Worm (Caenorhabditis elegans) whole organism, L2 larva: ENCODE results near the gene mrps-18C.

Experiments used
- C34F6.9 ChIP-seq: fragments of 150-350 bp; optimal IDR thresholded peaks from 2 replicates; lab custom pipeline; 2014; ENCODE audit warnings: missing biosample characterization, missing genetic modification characterization
- F13H6.1 ChIP-seq: sonication (generic microtip); optimal IDR thresholded peaks from 2 replicates; lab custom pipeline; 2016; ENCODE audit warnings: missing genetic modification characterization, missing compliant biosample characterization
- R02D3.7 ChIP-seq: fragments of 150-350 bp; optimal IDR thresholded peaks from 2 replicates; lab custom pipeline; 2014; ENCODE audit warnings: missing biosample characterization, missing genetic modification characterization
- Y55F3AM.14 ChIP-seq: fragments of 200-800 bp; sonication (Bioruptor generic); optimal IDR thresholded peaks from 2 replicates; lab custom pipeline; 2018; ENCODE audit warnings: mild to moderate bottlenecking, missing genetic modification characterization, missing compliant biosample characterization
- ZK546.5 ChIP-seq: sonication (generic microtip); optimal IDR thresholded peaks from 2 replicates; lab custom pipeline; 2017; ENCODE audit warnings: missing biosample characterization, missing genetic modification characterization
- alr-1 ChIP-seq: fragments of 150-350 bp; optimal IDR thresholded peaks from 2 replicates; lab custom pipeline; 2014; ENCODE audit warnings: missing biosample characterization, missing genetic modification characterization
- aly-2 ChIP-seq: fragments of 150-350 bp; optimal IDR thresholded peaks from 2 replicates; lab custom pipeline; 2014; ENCODE audit warnings: missing biosample characterization, missing genetic modification characterization
- ama-1 ChIP-seq: fragments of 150-350 bp; optimal IDR thresholded peaks from 2 replicates; lab custom pipeline; 2018; ENCODE audit warnings: inconsistent platforms
- blmp-1 ChIP-seq: sonication (generic microtip); optimal IDR thresholded peaks from 2 replicates; lab custom pipeline; 2017; ENCODE audit warnings: missing genetic modification characterization, mild to moderate bottlenecking, missing compliant biosample characterization, antibody characterized with exemption, moderate library complexity; ENCODE audit not compliant: insufficient read depth
- ceh-16 ChIP-seq: fragments of 150-350 bp; optimal IDR thresholded peaks from 2 replicates; lab custom pipeline; 2014; ENCODE audit warnings: missing biosample characterization, missing genetic modification characterization
- dmd-4 ChIP-seq: sonication (generic microtip); optimal IDR thresholded peaks from 2 replicates; lab custom pipeline; 2017; ENCODE audit warnings: missing biosample characterization, missing genetic modification characterization
- elt-1 ChIP-seq: fragments of 150-350 bp; optimal IDR thresholded peaks from 2 replicates; lab custom pipeline; 2014; ENCODE audit warnings: missing biosample characterization, missing genetic modification characterization
- fos-1 ChIP-seq: fragments of 150-350 bp; optimal IDR thresholded peaks from 2 replicates; lab custom pipeline; 2014; ENCODE audit warnings: missing biosample characterization, missing genetic modification characterization
- gmeb-1 ChIP-seq: fragments of 150-350 bp; optimal IDR thresholded peaks from 2 replicates; lab custom pipeline; 2014; ENCODE audit warnings: missing biosample characterization, missing genetic modification characterization
- lin-11 ChIP-seq: fragments of 150-350 bp; sonication (generic microtip); optimal IDR thresholded peaks from 2 replicates; lab custom pipeline; 2014; ENCODE audit warnings: missing biosample characterization, missing genetic modification characterization, inconsistent platforms, mixed read lengths
- lin-13 ChIP-seq: fragments of 150-350 bp; optimal IDR thresholded peaks from 2 replicates; lab custom pipeline; 2014; ENCODE audit warnings: missing biosample characterization, missing genetic modification reagents, missing genetic modification characterization
- lin-39 ChIP-seq: fragments of 150-350 bp; optimal IDR thresholded peaks from 2 replicates; lab custom pipeline; 2014; ENCODE audit warnings: missing biosample characterization, missing genetic modification reagents, missing genetic modification characterization
- lsy-2 ChIP-seq, 2 experiments: fragments of 150-350 bp in 1 of 2; sonication (generic microtip) in 1 of 2; optimal IDR thresholded peaks; 2 replicates each; lab custom pipeline; 2014 to 2017; ENCODE audit warnings: missing biosample characterization in 2 of 2, missing genetic modification characterization in 2 of 2
- mab-5 ChIP-seq: fragments of 150-350 bp; optimal IDR thresholded peaks from 2 replicates; lab custom pipeline; 2014; ENCODE audit warnings: missing biosample characterization, missing genetic modification characterization
- mbf-1 ChIP-seq: sonication (generic microtip); optimal IDR thresholded peaks from 2 replicates; lab custom pipeline; 2017; ENCODE audit warnings: missing biosample characterization, missing genetic modification characterization
- mdl-1 ChIP-seq, 2 experiments: fragments of 150-350 bp in 1 of 2; sonication (generic microtip) in 1 of 2; optimal IDR thresholded peaks; 2 replicates each; lab custom pipeline; 2017; ENCODE audit warnings: missing biosample characterization in 2 of 2, missing genetic modification characterization in 2 of 2
- nhr-10 ChIP-seq: sonication (generic microtip); optimal IDR thresholded peaks from 2 replicates; lab custom pipeline; 2017; ENCODE audit warnings: missing biosample characterization, missing genetic modification characterization
- nhr-12 ChIP-seq: fragments of 150-350 bp; optimal IDR thresholded peaks from 2 replicates; lab custom pipeline; 2014; ENCODE audit warnings: missing biosample characterization, missing genetic modification characterization
- nhr-237 ChIP-seq: fragments of 150-350 bp; optimal IDR thresholded peaks from 2 replicates; lab custom pipeline; 2014; ENCODE audit warnings: missing biosample characterization, missing genetic modification characterization
- nhr-25 ChIP-seq: fragments of 150-350 bp; sonication (generic microtip); optimal IDR thresholded peaks from 3 replicates; lab custom pipeline; 2014; ENCODE audit warnings: missing biosample characterization, missing genetic modification characterization
- nhr-6 ChIP-seq: fragments of 150-350 bp; optimal IDR thresholded peaks from 2 replicates; lab custom pipeline; 2014; ENCODE audit warnings: missing biosample characterization, missing genetic modification characterization
- peb-1 ChIP-seq: fragments of 150-350 bp; optimal IDR thresholded peaks from 2 replicates; lab custom pipeline; 2014; ENCODE audit warnings: missing biosample characterization, missing genetic modification characterization
- sem-4 ChIP-seq: fragments of 150-350 bp; optimal IDR thresholded peaks from 2 replicates; lab custom pipeline; 2014; ENCODE audit warnings: missing biosample characterization, missing genetic modification reagents, missing genetic modification characterization
- skn-1 ChIP-seq: sonication (generic microtip); optimal IDR thresholded peaks from 2 replicates; lab custom pipeline; 2017; ENCODE audit warnings: missing biosample characterization, missing genetic modification characterization
- sma-3 ChIP-seq: sonication (generic microtip); optimal IDR thresholded peaks from 2 replicates; lab custom pipeline; 2016; ENCODE audit warnings: missing genetic modification reagents, missing genetic modification characterization, missing compliant biosample characterization
- sma-9 ChIP-seq, 2 experiments: fragments of 150-350 bp in 1 of 2; sonication (generic microtip) in 1 of 2; optimal IDR thresholded peaks; 2 replicates each; lab custom pipeline; 2014 to 2016; ENCODE audit warnings: missing genetic modification characterization in 2 of 2, mild to moderate bottlenecking in 1 of 2, missing biosample characterization in 1 of 2, missing compliant biosample characterization in 1 of 2, missing genetic modification reagents in 1 of 2, moderate library complexity in 1 of 2
- snpc-4 ChIP-seq: fragments of 150-350 bp; optimal IDR thresholded peaks from 2 replicates; lab custom pipeline; 2014; ENCODE audit warnings: missing biosample characterization, missing genetic modification characterization
- unc-39 ChIP-seq: fragments of 150-350 bp; optimal IDR thresholded peaks from 2 replicates; lab custom pipeline; 2014; ENCODE audit warnings: missing biosample characterization, missing genetic modification characterization
- unc-55 ChIP-seq: fragments of 150-350 bp; sonication (generic microtip); optimal IDR thresholded peaks from 3 replicates; lab custom pipeline; 2014; ENCODE audit warnings: missing biosample characterization, missing genetic modification reagents, missing genetic modification characterization
- unc-62 ChIP-seq: fragments of 150-350 bp; optimal IDR thresholded peaks from 2 replicates; lab custom pipeline; 2014; ENCODE audit warnings: missing biosample characterization, missing genetic modification reagents, missing genetic modification characterization
- ztf-1 ChIP-seq: fragments of 200-800 bp; sonication (Bioruptor generic); conservative IDR thresholded peaks from 2 replicates; pipeline ENCODE4 v1.3.6; 2022; ENCODE audit warnings: missing genetic modification characterization, missing compliant biosample characterization
- ztf-11 ChIP-seq: sonication (generic microtip); optimal IDR thresholded peaks from 2 replicates; lab custom pipeline; 2017; ENCODE audit warnings: missing biosample characterization, missing genetic modification characterization
- ztf-4 ChIP-seq: fragments of 150-350 bp; optimal IDR thresholded peaks from 2 replicates; lab custom pipeline; 2014; ENCODE audit warnings: missing biosample characterization, missing genetic modification characterization

Gene mrps-18C

ce11 chrIII:4906896-4907295, 28.5 kb upstream of the mrps-18C start, which contains the start of gene rom-1:
Gene rom-1 (plus strand): TSS chrIII:4907196.
- no peak for TF ChIP-seq lsy-2 (tag; optimal IDR thresholded peaks at IDR 0.05; lab: Kevin White, UChicago)
- TF ChIP-seq elt-1 (tag; lab: Kevin White, UChicago): no peak
- no peak for TF ChIP-seq ztf-4 (tag; lab: Kevin White, UChicago)
- no peak for TF ChIP-seq lin-39 (tag; lab: Kevin White, UChicago)
- no peak for TF ChIP-seq mab-5
- no peak for TF ChIP-seq fos-1 (tag; lab: Kevin White, UChicago)
- TF ChIP-seq mbf-1 (tag; lab: Kevin White, UChicago): no peak
- TF ChIP-seq nhr-12 (tag; lab: Kevin White, UChicago): no peak
- TF ChIP-seq unc-62 (GFP tag; lab: Kevin White, UChicago): no peak
- TF ChIP-seq nhr-25 (tag; lab: Kevin White, UChicago): no peak
- no peak for TF ChIP-seq gmeb-1 (tag; lab: Kevin White, UChicago)
- no peak for TF ChIP-seq nhr-10 (tag; lab: Kevin White, UChicago)
- TF ChIP-seq lin-11: no peak
- no peak for TF ChIP-seq dmd-4 (tag; lab: Kevin White, UChicago)
- no peak for TF ChIP-seq mdl-1 (tag; optimal IDR thresholded peaks at IDR 0.05; lab: Kevin White, UChicago)
- no peak for TF ChIP-seq ama-1 (lab: Kevin White, UChicago)
- TF ChIP-seq Y55F3AM.14 (GFP tag; lab: Kevin White, UChicago): no peak
- no peak for TF ChIP-seq ceh-16
- TF ChIP-seq F13H6.1 (tag; lab: Kevin White, UChicago): no peak
- no peak for TF ChIP-seq nhr-6 (tag; lab: Kevin White, UChicago)
- TF ChIP-seq, all 48 proteins: peak for 0

- TF ChIP-seq fos-1 (tag; lab: Kevin White, UChicago): no peak
- no peak for TF ChIP-seq sem-4 (tag; lab: Kevin White, UChicago)
- TF ChIP-seq Y55F3AM.14 (GFP tag; lab: Kevin White, UChicago): no peak
- no peak for TF ChIP-seq sma-3 (GFP tag; lab: Kevin White, UChicago)
- TF ChIP-seq unc-62 (GFP tag; lab: Kevin White, UChicago): no peak
- no peak for TF ChIP-seq unc-55
- no peak for TF ChIP-seq R02D3.7 (tag; lab: Kevin White, UChicago)
- no peak for TF ChIP-seq elt-1 (tag; lab: Kevin White, UChicago)
- no peak for TF ChIP-seq mdl-1 (tag; optimal IDR thresholded peaks at IDR 0.05; lab: Kevin White, UChicago)
- no peak for TF ChIP-seq C34F6.9 (tag; lab: Kevin White, UChicago)
- no peak for TF ChIP-seq nhr-6 (tag; lab: Kevin White, UChicago)
- no peak for TF ChIP-seq lin-13
Measured at ce11 chrIII:4909938-4910337, 25.4 kb upstream of the mrps-18C start, which contains the start of gene F26F4.12. Gene F26F4.12 (minus strand): TSS chrIII:4910038.

- TF ChIP-seq ceh-16 (no peak), snpc-4 (tag; lab: Kevin White, UChicago) (no peak), blmp-1 (tag; lab: Kevin White, UChicago) (no peak), unc-55 (no peak), sma-3 (GFP tag; lab: Kevin White, UChicago) (no peak), ztf-1 (GFP tag; lab: Robert Waterston, UW) (no peak), sem-4 (tag; lab: Kevin White, UChicago) (no peak), mbf-1 (tag; lab: Kevin White, UChicago) (no peak), ztf-11 (tag; lab: Kevin White, UChicago) (no peak), unc-39 (tag; lab: Kevin White, UChicago) (no peak), nhr-10 (tag; lab: Kevin White, UChicago) (no peak), lsy-2 (tag; optimal IDR thresholded peaks at IDR 0.05; lab: Kevin White, UChicago) (no peak), aly-2 (tag; lab: Kevin White, UChicago) (no peak), nhr-237 (no peak), peb-1 (tag; lab: Kevin White, UChicago) (no peak), fos-1 (tag; lab: Kevin White, UChicago) (no peak), sma-9 (GFP tag; optimal IDR thresholded peaks at IDR 0.05; lab: Kevin White, UChicago) (no peak), sma-9 (tag; optimal IDR thresholded peaks at IDR 0.05; lab: Kevin White, UChicago) (no peak), skn-1 (tag; lab: Kevin White, UChicago) (no peak), alr-1 (no peak), ZK546.5 (tag; lab: Kevin White, UChicago) (no peak)
- TF ChIP-seq, all 48 proteins: peak for 0
Measured at ce11 chrIII:4910956-4911355, 24.4 kb upstream of the mrps-18C start, which contains the start of gene F26F4.2. Gene F26F4.2 (plus strand): TSS chrIII:4911256.
